Worm (Caenorhabditis elegans) whole organism, L1 larva: ENCODE results near the gene ced-5.

Experiments
- C34B4.2 ChIP-seq: sonication (generic microtip); optimal IDR thresholded peaks from 2 replicates; lab custom pipeline; 2017; ENCODE audit warnings: mild to moderate bottlenecking, missing genetic modification characterization, missing compliant biosample characterization
- aly-2 ChIP-seq: fragments of 150-350 bp; optimal IDR thresholded peaks from 2 replicates; lab custom pipeline; 2014; ENCODE audit warnings: missing biosample characterization, missing genetic modification characterization
- fkh-10 ChIP-seq: sonication (generic microtip); optimal IDR thresholded peaks from 2 replicates; lab custom pipeline; 2017; ENCODE audit warnings: missing biosample characterization, missing genetic modification reagents, missing genetic modification characterization
- lir-3 ChIP-seq: sonication (generic microtip); optimal IDR thresholded peaks from 2 replicates; lab custom pipeline; 2016; ENCODE audit warnings: mild to moderate bottlenecking, missing genetic modification characterization, moderate library complexity, missing compliant biosample characterization; ENCODE audit not compliant: poor library complexity
- mdl-1 ChIP-seq, 2 experiments: fragments of 150-350 bp; optimal IDR thresholded peaks; 2 replicates each; lab custom pipeline; 2014 to 2017; ENCODE audit warnings: missing biosample characterization in 2 of 2, missing genetic modification characterization in 2 of 2, inconsistent platforms in 1 of 2
- pag-3 ChIP-seq: sonication (generic microtip); optimal IDR thresholded peaks from 2 replicates; lab custom pipeline; 2017; ENCODE audit warnings: missing genetic modification characterization, mild to moderate bottlenecking, missing compliant biosample characterization, antibody characterized with exemption, borderline replicate concordance; ENCODE audit not compliant: insufficient read depth
- sox-4 ChIP-seq: sonication (generic microtip); optimal IDR thresholded peaks from 2 replicates; lab custom pipeline; 2016; ENCODE audit warnings: missing genetic modification characterization, missing compliant biosample characterization
- unc-62 ChIP-seq: fragments of 150-350 bp; optimal IDR thresholded peaks from 2 replicates; lab custom pipeline; 2014; ENCODE audit warnings: missing biosample characterization, missing genetic modification reagents, missing genetic modification characterization

- TF ChIP-seq pag-3 = no peak
- TF ChIP-seq mdl-1 (tag; optimal IDR thresholded peaks at IDR 0.05; lab: Kevin White, UChicago) = no peak
- TF ChIP-seq fkh-10 = no peak
- no peak for TF ChIP-seq unc-62 (GFP tag; lab: Kevin White, UChicago)
- TF ChIP-seq aly-2 = no peak
- no peak for TF ChIP-seq lir-3 (tag; lab: Kevin White, UChicago)
- TF ChIP-seq C34B4.2 (tag; lab: Kevin White, UChicago) = no peak
- no peak for TF ChIP-seq sox-4
Observed at ce11 chrIV:10443510-10443909, 40.4 kb upstream of the ced-5 start, which contains the start of gene F13B12.7.
